Worm (Caenorhabditis elegans) whole organism, L1 larva: ENCODE data around the gene cdr-2.

ENCODE experiments used
- C04F5.9 ChIP-seq: sonication (generic microtip); optimal IDR thresholded peaks from 2 replicates; lab custom pipeline; 2016; ENCODE audit warnings: missing genetic modification characterization, missing compliant biosample characterization
- C34B4.2 ChIP-seq: sonication (generic microtip); optimal IDR thresholded peaks from 2 replicates; lab custom pipeline; 2017; ENCODE audit warnings: mild to moderate bottlenecking, missing genetic modification characterization, missing compliant biosample characterization
- ceh-88 ChIP-seq: fragments of 200-800 bp; sonication (Bioruptor generic); IDR thresholded peaks from 2 replicates; pipeline ENCODE4 v1.3.6; 2022; ENCODE audit warnings: missing genetic modification characterization, missing compliant biosample characterization
- ceh-90 ChIP-seq: sonication (generic microtip); optimal IDR thresholded peaks from 2 replicates; lab custom pipeline; 2016; ENCODE audit warnings: missing genetic modification characterization, missing compliant biosample characterization
- dsc-1 ChIP-seq: sonication (generic microtip); optimal IDR thresholded peaks from 2 replicates; lab custom pipeline; 2016; ENCODE audit warnings: mild to moderate bottlenecking, missing genetic modification characterization, missing compliant biosample characterization
- efl-1 ChIP-seq, 4 experiments: fragments of 150-350 bp; optimal IDR thresholded peaks in 3 of 4; peaks in 1 of 4; 1 replicate in 1 of 4; 2 replicates in 3 of 4; lab custom pipeline; 2014; ENCODE audit warnings: missing biosample characterization in 2 of 4, missing genetic modification characterization in 2 of 4, missing genetic modification reagents in 2 of 4
- efl-3 ChIP-seq: fragments of 200-800 bp; sonication (Bioruptor generic); optimal IDR thresholded peaks from 2 replicates; lab custom pipeline; 2018; ENCODE audit warnings: mild to moderate bottlenecking, missing genetic modification characterization, missing compliant biosample characterization
- elt-2 ChIP-seq: sonication (generic microtip); optimal IDR thresholded peaks from 2 replicates; lab custom pipeline; 2016; ENCODE audit warnings: missing genetic modification characterization, mild to moderate bottlenecking, inconsistent platforms, missing compliant biosample characterization, missing genetic modification reagents
- irx-1 ChIP-seq: sonication (generic microtip); optimal IDR thresholded peaks from 2 replicates; lab custom pipeline; 2016; ENCODE audit warnings: missing genetic modification characterization, missing compliant biosample characterization
- isw-1 ChIP-seq: fragments of 200-800 bp; sonication (Bioruptor generic); IDR thresholded peaks from 2 replicates; pipeline ENCODE4 v1.3.6; 2022; ENCODE audit warnings: missing genetic modification characterization, missing compliant biosample characterization
- lin-13 ChIP-seq: fragments of 150-350 bp; optimal IDR thresholded peaks from 2 replicates; lab custom pipeline; 2014; ENCODE audit warnings: missing biosample characterization, missing genetic modification reagents, missing genetic modification characterization
- lin-14 ChIP-seq: fragments of 200-800 bp; sonication (Bioruptor generic); optimal IDR thresholded peaks from 2 replicates; lab custom pipeline; 2018; ENCODE audit warnings: mild to moderate bottlenecking, missing genetic modification characterization, moderate library complexity, missing compliant biosample characterization
- lin-15B ChIP-seq: fragments of 150-350 bp; sonication (generic microtip); optimal IDR thresholded peaks from 3 replicates; lab custom pipeline; 2014; ENCODE audit warnings: missing biosample characterization, missing genetic modification characterization
- lin-35 ChIP-seq, 2 experiments: fragments of 150-350 bp; optimal IDR thresholded peaks; 2 replicates each; lab custom pipeline; 2014; ENCODE audit warnings: missing biosample characterization in 2 of 2, missing genetic modification characterization in 2 of 2, missing genetic modification reagents in 2 of 2
- lin-39 ChIP-seq: fragments of 150-350 bp; optimal IDR thresholded peaks from 2 replicates; lab custom pipeline; 2014; ENCODE audit warnings: missing biosample characterization, missing genetic modification reagents, missing genetic modification characterization
- lsy-2 ChIP-seq, 2 experiments: fragments of 150-350 bp; optimal IDR thresholded peaks; 2 replicates each; lab custom pipeline; 2014; ENCODE audit warnings: missing biosample characterization in 2 of 2, missing genetic modification characterization in 2 of 2
- mab-9 ChIP-seq: fragments of 200-800 bp; sonication (Bioruptor generic); IDR thresholded peaks from 2 replicates; pipeline ENCODE4 v1.3.6; 2022; ENCODE audit warnings: missing genetic modification reagents, missing genetic modification characterization, missing compliant biosample characterization
- mdl-1 ChIP-seq, 2 experiments: fragments of 150-350 bp; optimal IDR thresholded peaks; 2 replicates each; lab custom pipeline; 2014 to 2017; ENCODE audit warnings: missing biosample characterization in 2 of 2, missing genetic modification characterization in 2 of 2, inconsistent platforms in 1 of 2
- mef-2 ChIP-seq: fragments of 150-350 bp; optimal IDR thresholded peaks from 2 replicates; lab custom pipeline; 2014; ENCODE audit warnings: missing biosample characterization, missing genetic modification characterization
- mep-1 ChIP-seq: fragments of 150-350 bp; optimal IDR thresholded peaks from 2 replicates; lab custom pipeline; 2014; ENCODE audit warnings: missing biosample characterization, missing genetic modification characterization
- nhr-20 ChIP-seq: sonication (generic microtip); optimal IDR thresholded peaks from 2 replicates; lab custom pipeline; 2016; ENCODE audit warnings: mild to moderate bottlenecking, missing genetic modification characterization, missing compliant biosample characterization
- nhr-28 ChIP-seq: fragments of 150-350 bp; optimal IDR thresholded peaks from 2 replicates; lab custom pipeline; 2014; ENCODE audit warnings: missing biosample characterization, missing genetic modification characterization
- nhr-47 ChIP-seq: sonication (generic microtip); optimal IDR thresholded peaks from 2 replicates; lab custom pipeline; 2016; ENCODE audit warnings: mild to moderate bottlenecking, missing genetic modification characterization, moderate library complexity, missing compliant biosample characterization
- nhr-71 ChIP-seq: sonication (generic microtip); optimal IDR thresholded peaks from 2 replicates; lab custom pipeline; 2016; ENCODE audit warnings: mild to moderate bottlenecking, missing genetic modification characterization, moderate library complexity, missing compliant biosample characterization
- nhr-77 ChIP-seq: fragments of 150-350 bp; optimal IDR thresholded peaks from 2 replicates; lab custom pipeline; 2014; ENCODE audit warnings: missing biosample characterization, missing genetic modification characterization
- nhr-84 ChIP-seq: sonication (generic microtip); optimal IDR thresholded peaks from 2 replicates; lab custom pipeline; 2017; ENCODE audit warnings: missing biosample characterization, missing genetic modification characterization
- nhr-85 ChIP-seq: sonication (generic microtip); peaks from one replicate; lab custom pipeline; 2016; ENCODE audit warnings: missing genetic modification characterization, inconsistent platforms, missing compliant biosample characterization
- pax-3 ChIP-seq: fragments of 200-800 bp; sonication (Bioruptor generic); optimal IDR thresholded peaks from 2 replicates; lab custom pipeline; 2018; ENCODE audit warnings: mild to moderate bottlenecking, missing genetic modification characterization, moderate library complexity, missing compliant biosample characterization
- rnt-1 ChIP-seq: sonication (generic microtip); optimal IDR thresholded peaks from 2 replicates; lab custom pipeline; 2016; ENCODE audit warnings: mild to moderate bottlenecking, missing genetic modification characterization, moderate library complexity, missing compliant biosample characterization
- snu-23 ChIP-seq: sonication (generic microtip); optimal IDR thresholded peaks from 2 replicates; lab custom pipeline; 2016; ENCODE audit warnings: missing genetic modification characterization, missing compliant biosample characterization
- sptf-1 ChIP-seq: fragments of 150-350 bp; optimal IDR thresholded peaks from 2 replicates; lab custom pipeline; 2014; ENCODE audit warnings: missing biosample characterization, missing genetic modification characterization
- swsn-7 ChIP-seq: sonication (generic microtip); optimal IDR thresholded peaks from 2 replicates; lab custom pipeline; 2016; ENCODE audit warnings: missing genetic modification characterization, missing compliant biosample characterization
- unc-130 ChIP-seq: fragments of 150-350 bp; optimal IDR thresholded peaks from 2 replicates; lab custom pipeline; 2017; ENCODE audit warnings: missing biosample characterization, missing genetic modification characterization, inconsistent platforms
- unc-98 ChIP-seq: fragments of 200-800 bp; sonication (Bioruptor generic); IDR thresholded peaks from 2 replicates; pipeline ENCODE4 v1.3.6; 2022; ENCODE audit warnings: missing genetic modification characterization, missing compliant biosample characterization
- vab-15 ChIP-seq: sonication (generic microtip); optimal IDR thresholded peaks from 2 replicates; lab custom pipeline; 2017; ENCODE audit warnings: missing genotype, mild to moderate bottlenecking, missing genetic modification characterization, missing compliant biosample characterization
- xbp-1 ChIP-seq: sonication (generic microtip); optimal IDR thresholded peaks from 2 replicates; lab custom pipeline; 2016; ENCODE audit warnings: missing genetic modification characterization, missing compliant biosample characterization
- zag-1 ChIP-seq: fragments of 150-350 bp; optimal IDR thresholded peaks from 2 replicates; lab custom pipeline; 2014; ENCODE audit warnings: missing biosample characterization, missing genetic modification characterization
- ztf-11 ChIP-seq, 2 experiments: sonication (generic microtip); optimal IDR thresholded peaks; 2 replicates each; lab custom pipeline; 2016 to 2017; ENCODE audit warnings: missing genetic modification characterization in 2 of 2, missing biosample characterization in 1 of 2, missing compliant biosample characterization in 1 of 2

The cdr-2 gene

ce11 chrV:12420843-12421242, 5.3 kb upstream of the cdr-2 start, which contains the start of gene C54D10.4:
Gene C54D10.4 (minus strand): TSS chrV:12420943.
- no peak for TF ChIP-seq elt-2 (tag; lab: Kevin White, UChicago)
- no peak for TF ChIP-seq pax-3
- TF ChIP-seq zag-1 (tag; lab: Kevin White, UChicago), result no peak
- TF ChIP-seq xbp-1, result no peak
- TF ChIP-seq nhr-84 (tag; lab: Kevin White, UChicago), result no peak
- no peak for TF ChIP-seq isw-1 (GFP tag; lab: Robert Waterston, UW)
- no peak for TF ChIP-seq lsy-2 (tag; optimal IDR thresholded peaks at IDR 0.05; lab: Kevin White, UChicago)
- no peak for TF ChIP-seq mab-9
- no peak for TF ChIP-seq ztf-11 (tag; optimal IDR thresholded peaks at IDR 0.05; lab: Kevin White, UChicago)
- no peak for TF ChIP-seq mdl-1 (tag; optimal IDR thresholded peaks at IDR 0.05; lab: Kevin White, UChicago)
- TF ChIP-seq nhr-47, result no peak
- no peak for TF ChIP-seq ceh-90
- no peak for TF ChIP-seq efl-1 (optimal IDR thresholded peaks at IDR 0.05; lab: Kevin White, UChicago)
- no peak for TF ChIP-seq efl-1 (GFP tag; optimal IDR thresholded peaks at IDR 0.05 in 1 of 2; lab: Kevin White, UChicago)
- TF ChIP-seq snu-23 (GFP tag; lab: Kevin White, UChicago), result no peak
- TF ChIP-seq, all 84 proteins: peak for 0

DNA sequence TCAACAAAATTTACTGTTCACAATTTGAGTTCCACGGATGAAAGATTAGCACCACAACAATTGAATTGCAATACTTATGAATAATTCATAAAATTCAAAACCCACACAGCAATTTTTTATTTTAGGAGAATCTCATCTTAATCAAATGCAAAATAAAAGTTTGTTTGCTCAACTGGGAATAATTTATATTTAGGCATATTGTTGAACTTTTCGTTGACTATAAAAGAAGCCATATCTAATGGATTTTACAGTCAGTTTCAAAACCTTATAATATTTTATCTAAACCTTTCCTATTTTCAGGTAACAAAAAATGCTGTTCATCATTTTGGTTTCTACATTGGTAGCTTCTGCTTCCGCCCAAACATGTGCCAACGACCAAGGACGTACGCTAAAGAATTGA, 2.8 kb upstream of the cdr-2 start, which contains the start of gene C54D10.3:
Gene C54D10.3 (plus strand): TSS at position 301 of the 400 bp plus-strand sequence.
- TF ChIP-seq nhr-84 (tag; lab: Kevin White, UChicago) (no peak), C34B4.2 (tag; lab: Kevin White, UChicago) (no peak), vab-15 (tag; lab: Kevin White, UChicago) (no peak), mab-9 (no peak), unc-98 (GFP tag; lab: Robert Waterston, UW) (no peak), C04F5.9 (tag; lab: Kevin White, UChicago) (no peak), dsc-1 (tag; lab: Kevin White, UChicago) (no peak), nhr-77 (no peak), irx-1 (tag; lab: Kevin White, UChicago) (no peak), lin-13 (GFP tag; lab: Kevin White, UChicago) (no peak), sptf-1 (tag; lab: Kevin White, UChicago) (no peak)

DNA sequence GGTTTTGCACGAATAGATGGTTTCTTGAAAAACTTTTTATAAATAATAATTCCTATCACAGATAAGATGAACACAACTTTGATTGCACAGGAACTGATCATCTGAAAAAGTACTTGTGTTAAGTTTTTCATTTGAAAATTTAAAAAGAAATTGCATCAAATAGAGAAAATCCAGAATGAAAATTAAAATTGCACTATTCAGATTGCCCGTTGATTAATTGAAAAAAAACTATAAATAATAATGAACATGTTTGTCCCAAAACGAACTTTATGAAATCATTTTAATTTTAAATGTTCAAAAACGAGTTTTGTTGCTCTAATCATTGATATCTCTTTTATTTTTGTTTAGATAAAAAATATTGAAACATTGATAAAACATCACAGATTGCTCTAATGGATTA, 1.8 kb upstream of the cdr-2 start, which contains the start of gene cdr-3:
Gene cdr-3 (minus strand): TSS at position 101 of the 400 bp plus-strand sequence.
- TF ChIP-seq dsc-1 (tag; lab: Kevin White, UChicago), result no peak

- TF ChIP-seq swsn-7 (tag; lab: Kevin White, UChicago) (no peak), elt-2 (tag; lab: Kevin White, UChicago) (peak; percentile 13)
Measured at ce11 chrV:12414362-12414761, 1.1 kb downstream of the cdr-2 start.

DNA sequence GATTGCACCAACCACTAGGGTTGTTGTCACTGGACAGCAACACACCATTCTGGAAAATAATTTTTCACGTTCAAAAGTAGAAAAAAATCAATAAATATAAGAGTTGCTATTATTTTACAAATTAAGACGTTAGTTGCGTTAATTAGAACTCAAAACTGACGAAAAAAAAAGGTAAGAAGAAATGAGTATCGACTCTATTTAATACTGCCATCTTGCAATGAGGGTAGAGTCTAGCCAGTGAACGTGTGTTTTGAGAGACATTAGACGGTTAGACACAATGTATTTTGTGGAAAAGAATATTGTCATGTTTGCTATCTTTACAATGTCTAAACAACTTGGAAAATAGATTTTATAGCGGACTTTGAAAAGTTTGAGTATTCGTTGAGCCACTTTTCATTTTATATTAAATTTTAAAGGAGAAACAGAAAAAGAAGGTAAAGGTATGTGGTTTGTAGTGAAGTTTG, 1.8 kb downstream of the cdr-2 start, which contains the start of gene cdr-6:
Gene cdr-6 (minus strand): TSS at position 51 of the 464 bp plus-strand sequence.
- peak in 1 of 2 experiments; percentile 13 for TF ChIP-seq efl-1 (optimal IDR thresholded peaks at IDR 0.05; lab: Kevin White, UChicago)
- no peak for TF ChIP-seq efl-1 (GFP tag; optimal IDR thresholded peaks at IDR 0.05 in 1 of 2; lab: Kevin White, UChicago)
- peak; percentile 13 for TF ChIP-seq nhr-28
- no peak for TF ChIP-seq lin-39 (tag; lab: Kevin White, UChicago)
- TF ChIP-seq mef-2 (tag; lab: Kevin White, UChicago), result no peak
- TF ChIP-seq lin-15B, result no peak
- no peak for TF ChIP-seq unc-130 (tag; lab: Kevin White, UChicago)
- TF ChIP-seq nhr-85 (tag; lab: Kevin White, UChicago), result no peak
- TF ChIP-seq lsy-2 (tag; optimal IDR thresholded peaks at IDR 0.05; lab: Kevin White, UChicago), result no peak
- TF ChIP-seq nhr-20, result peak; percentile 72
- TF ChIP-seq mep-1 (tag; lab: Kevin White, UChicago), result peak; percentile 5
- no peak for TF ChIP-seq C04F5.9 (tag; lab: Kevin White, UChicago)
- TF ChIP-seq rnt-1 (tag; lab: Kevin White, UChicago), result no peak
- TF ChIP-seq lin-35 (GFP tag; optimal IDR thresholded peaks at IDR 0.05; lab: Kevin White, UChicago), result peak in 1 of 2 experiments; percentile 6
- TF ChIP-seq ceh-88, result no peak
- peak; percentile 36 for TF ChIP-seq nhr-71
- TF ChIP-seq efl-3 (GFP tag; lab: Kevin White, UChicago), result no peak
- peak; percentile 42 for TF ChIP-seq lin-14
